ENCODE assay signal across 2 worm cellular contexts in the genomic region with DNA sequence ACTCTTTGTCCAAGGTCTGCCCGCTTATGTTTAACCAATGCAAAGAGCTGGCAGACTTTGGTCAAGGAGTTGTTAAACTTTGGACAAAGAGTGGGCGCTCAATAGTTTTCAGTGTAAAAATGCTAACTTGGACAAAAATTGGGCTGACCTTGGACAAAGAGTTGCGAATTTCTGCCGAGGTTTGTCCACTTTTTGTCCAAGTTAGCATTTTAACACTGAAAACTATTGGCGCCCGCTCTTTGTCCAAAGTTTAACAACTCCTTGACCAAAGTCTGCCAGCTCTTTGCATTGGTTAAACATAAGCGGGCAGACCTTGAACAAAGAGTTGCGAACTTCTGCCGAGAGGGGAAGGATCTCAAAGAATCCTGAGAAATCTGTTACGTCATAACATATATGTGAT.
TF ChIP-seq lines count a peak whose summit lies in the region.

No protein-coding gene starts in this region.

TF ChIP-seq in whole organism, L4 larva, 104 proteins besides CTCF, POLR2A, EP300 and RAD21:
- TF ChIP-seq aha-1 (tag; lab: Kevin White, UChicago) (peak; percentile 38), mxl-2 (GFP tag; conservative IDR thresholded peaks at IDR 0.05; lab: Robert Waterston, UW) (peak; percentile 56; the same call in 1 of the 2 replicates)

TF ChIP-seq in whole organism, young adult, 124 proteins besides CTCF, POLR2A, EP300 and RAD21:
- TF ChIP-seq cebp-2 (GFP tag; IDR thresholded peaks at IDR 0.05; lab: Robert Waterston, UW) (0 out of 2 replicates have a peak, but pooled peaks have one; percentile 57), hsf-1 (GFP tag; IDR thresholded peaks at IDR 0.05; lab: Robert Waterston, UW) (peak; percentile 35; the same call in 1 of the 2 replicates), madf-8 (GFP tag; conservative IDR thresholded peaks at IDR 0.05; lab: Robert Waterston, UW) (peak; percentile 38; the same call in 1 of the 2 replicates), aptf-2 (GFP tag; conservative IDR thresholded peaks at IDR 0.05; lab: Robert Waterston, UW) (peak; percentile 18; the same call in 1 of the 2 replicates), nhr-120 (GFP tag; IDR thresholded peaks at IDR 0.05; lab: Robert Waterston, UW) (peak; percentile 88; the same call in 1 of the 2 replicates), egl-18 (GFP tag; IDR thresholded peaks at IDR 0.05; lab: Robert Waterston, UW) (peak; percentile 72; the same call in 1 of the 2 replicates)
